Worm (Caenorhabditis elegans) whole organism, L1 larva: ENCODE measurements around the gene prdx-3.

Source experiments
- C16A3.4 ChIP-seq: fragments of 150-350 bp; optimal IDR thresholded peaks from 2 replicates; lab custom pipeline; 2014; ENCODE audit warnings: missing biosample characterization, missing genetic modification characterization
- F16B12.6 ChIP-seq: fragments of 150-350 bp; optimal IDR thresholded peaks from 2 replicates; lab custom pipeline; 2014; ENCODE audit warnings: missing biosample characterization, missing genetic modification characterization
- aly-2 ChIP-seq: fragments of 150-350 bp; optimal IDR thresholded peaks from 2 replicates; lab custom pipeline; 2014; ENCODE audit warnings: missing biosample characterization, missing genetic modification characterization
- blmp-1 ChIP-seq: fragments of 150-350 bp; optimal IDR thresholded peaks from 2 replicates; lab custom pipeline; 2014; ENCODE audit warnings: missing biosample characterization, missing genetic modification characterization
- ceh-82 ChIP-seq, 3 experiments: fragments of 150-350 bp in 1 of 3; sonication (generic microtip) in 2 of 3; optimal IDR thresholded peaks; 2 replicates each; lab custom pipeline; 2014 to 2017; ENCODE audit warnings: missing biosample characterization in 3 of 3, missing genetic modification characterization in 3 of 3
- ceh-88 ChIP-seq: fragments of 200-800 bp; sonication (Bioruptor generic); IDR thresholded peaks from 2 replicates; pipeline ENCODE4 v1.3.6; 2022; ENCODE audit warnings: missing genetic modification characterization, missing compliant biosample characterization
- ceh-90 ChIP-seq: sonication (generic microtip); optimal IDR thresholded peaks from 2 replicates; lab custom pipeline; 2016; ENCODE audit warnings: missing genetic modification characterization, missing compliant biosample characterization
- dpl-1 ChIP-seq, 3 experiments: fragments of 150-350 bp in 2 of 3; sonication (generic microtip) in 1 of 3; optimal IDR thresholded peaks; 2 replicates each; lab custom pipeline; 2014 to 2017; ENCODE audit warnings: missing biosample characterization in 3 of 3, missing genetic modification characterization in 3 of 3, missing genetic modification reagents in 3 of 3
- dsc-1 ChIP-seq: sonication (generic microtip); optimal IDR thresholded peaks from 2 replicates; lab custom pipeline; 2016; ENCODE audit warnings: mild to moderate bottlenecking, missing genetic modification characterization, missing compliant biosample characterization
- efl-1 ChIP-seq, 4 experiments: fragments of 150-350 bp; optimal IDR thresholded peaks in 3 of 4; peaks in 1 of 4; 1 replicate in 1 of 4; 2 replicates in 3 of 4; lab custom pipeline; 2014; ENCODE audit warnings: missing biosample characterization in 2 of 4, missing genetic modification characterization in 2 of 4, missing genetic modification reagents in 2 of 4
- efl-3 ChIP-seq: fragments of 200-800 bp; sonication (Bioruptor generic); optimal IDR thresholded peaks from 2 replicates; lab custom pipeline; 2018; ENCODE audit warnings: mild to moderate bottlenecking, missing genetic modification characterization, missing compliant biosample characterization
- elt-2 ChIP-seq: sonication (generic microtip); optimal IDR thresholded peaks from 2 replicates; lab custom pipeline; 2016; ENCODE audit warnings: missing genetic modification characterization, mild to moderate bottlenecking, inconsistent platforms, missing compliant biosample characterization, missing genetic modification reagents
- elt-3 ChIP-seq, 6 experiments: fragments of 150-350 bp in 1 of 6; sonication (generic microtip); optimal IDR thresholded peaks; 2 replicates each; lab custom pipeline; 2017 to 2018; ENCODE audit warnings: missing biosample characterization in 6 of 6, missing genetic modification characterization in 6 of 6, inconsistent platforms in 1 of 6
- fkh-8 ChIP-seq: sonication (generic microtip); optimal IDR thresholded peaks from 2 replicates; lab custom pipeline; 2016; ENCODE audit warnings: mild to moderate bottlenecking, missing genetic modification characterization, missing compliant biosample characterization
- fos-1 ChIP-seq: fragments of 150-350 bp; optimal IDR thresholded peaks from 2 replicates; lab custom pipeline; 2014; ENCODE audit warnings: missing biosample characterization, missing genetic modification characterization
- grh-1 ChIP-seq: fragments of 200-800 bp; sonication (Bioruptor generic); IDR thresholded peaks from 2 replicates; pipeline ENCODE4 v1.3.6; 2022; ENCODE audit warnings: missing genetic modification reagents, missing genetic modification characterization, missing compliant biosample characterization
- irx-1 ChIP-seq: sonication (generic microtip); optimal IDR thresholded peaks from 2 replicates; lab custom pipeline; 2016; ENCODE audit warnings: missing genetic modification characterization, missing compliant biosample characterization
- isw-1 ChIP-seq: fragments of 200-800 bp; sonication (Bioruptor generic); IDR thresholded peaks from 2 replicates; pipeline ENCODE4 v1.3.6; 2022; ENCODE audit warnings: missing genetic modification characterization, missing compliant biosample characterization
- jun-1 ChIP-seq: fragments of 150-350 bp; optimal IDR thresholded peaks from 2 replicates; lab custom pipeline; 2014; ENCODE audit warnings: missing biosample characterization, missing genetic modification reagents, missing genetic modification characterization
- lin-13 ChIP-seq: fragments of 150-350 bp; optimal IDR thresholded peaks from 2 replicates; lab custom pipeline; 2014; ENCODE audit warnings: missing biosample characterization, missing genetic modification reagents, missing genetic modification characterization
- lin-14 ChIP-seq: fragments of 200-800 bp; sonication (Bioruptor generic); optimal IDR thresholded peaks from 2 replicates; lab custom pipeline; 2018; ENCODE audit warnings: mild to moderate bottlenecking, missing genetic modification characterization, moderate library complexity, missing compliant biosample characterization
- lin-35 ChIP-seq, 2 experiments: fragments of 150-350 bp; optimal IDR thresholded peaks; 2 replicates each; lab custom pipeline; 2014; ENCODE audit warnings: missing biosample characterization in 2 of 2, missing genetic modification characterization in 2 of 2, missing genetic modification reagents in 2 of 2
- lir-3 ChIP-seq: sonication (generic microtip); optimal IDR thresholded peaks from 2 replicates; lab custom pipeline; 2016; ENCODE audit warnings: mild to moderate bottlenecking, missing genetic modification characterization, moderate library complexity, missing compliant biosample characterization; ENCODE audit not compliant: poor library complexity
- lsy-2 ChIP-seq, 2 experiments: fragments of 150-350 bp; optimal IDR thresholded peaks; 2 replicates each; lab custom pipeline; 2014; ENCODE audit warnings: missing biosample characterization in 2 of 2, missing genetic modification characterization in 2 of 2
- mep-1 ChIP-seq: fragments of 150-350 bp; optimal IDR thresholded peaks from 2 replicates; lab custom pipeline; 2014; ENCODE audit warnings: missing biosample characterization, missing genetic modification characterization
- nhr-19 ChIP-seq: fragments of 200-800 bp; sonication (Bioruptor generic); conservative IDR thresholded peaks from 2 replicates; pipeline ENCODE4 v1.3.6; 2022; ENCODE audit warnings: missing genetic modification characterization, missing compliant biosample characterization
- nhr-20 ChIP-seq: sonication (generic microtip); optimal IDR thresholded peaks from 2 replicates; lab custom pipeline; 2016; ENCODE audit warnings: mild to moderate bottlenecking, missing genetic modification characterization, missing compliant biosample characterization
- nhr-28 ChIP-seq: fragments of 150-350 bp; optimal IDR thresholded peaks from 2 replicates; lab custom pipeline; 2014; ENCODE audit warnings: missing biosample characterization, missing genetic modification characterization
- nhr-47 ChIP-seq: sonication (generic microtip); optimal IDR thresholded peaks from 2 replicates; lab custom pipeline; 2016; ENCODE audit warnings: mild to moderate bottlenecking, missing genetic modification characterization, moderate library complexity, missing compliant biosample characterization
- nhr-71 ChIP-seq: sonication (generic microtip); optimal IDR thresholded peaks from 2 replicates; lab custom pipeline; 2016; ENCODE audit warnings: mild to moderate bottlenecking, missing genetic modification characterization, moderate library complexity, missing compliant biosample characterization
- nhr-77 ChIP-seq: fragments of 150-350 bp; optimal IDR thresholded peaks from 2 replicates; lab custom pipeline; 2014; ENCODE audit warnings: missing biosample characterization, missing genetic modification characterization
- nhr-85 ChIP-seq: sonication (generic microtip); peaks from one replicate; lab custom pipeline; 2016; ENCODE audit warnings: missing genetic modification characterization, inconsistent platforms, missing compliant biosample characterization
- nhr-90 ChIP-seq: sonication (generic microtip); optimal IDR thresholded peaks from 2 replicates; lab custom pipeline; 2016; ENCODE audit warnings: mild to moderate bottlenecking, missing genetic modification characterization, missing compliant biosample characterization; ENCODE audit not compliant: poor library complexity
- rnt-1 ChIP-seq: sonication (generic microtip); optimal IDR thresholded peaks from 2 replicates; lab custom pipeline; 2016; ENCODE audit warnings: mild to moderate bottlenecking, missing genetic modification characterization, moderate library complexity, missing compliant biosample characterization
- skn-1 ChIP-seq: fragments of 150-350 bp; optimal IDR thresholded peaks from 2 replicates; lab custom pipeline; 2014; ENCODE audit warnings: missing biosample characterization, missing genetic modification characterization
- snpc-4 ChIP-seq: fragments of 150-350 bp; optimal IDR thresholded peaks from 2 replicates; lab custom pipeline; 2014; ENCODE audit warnings: missing biosample characterization, missing genetic modification characterization
- snu-23 ChIP-seq: sonication (generic microtip); optimal IDR thresholded peaks from 2 replicates; lab custom pipeline; 2016; ENCODE audit warnings: missing genetic modification characterization, missing compliant biosample characterization
- sox-4 ChIP-seq: sonication (generic microtip); optimal IDR thresholded peaks from 2 replicates; lab custom pipeline; 2016; ENCODE audit warnings: missing genetic modification characterization, missing compliant biosample characterization
- swsn-7 ChIP-seq: sonication (generic microtip); optimal IDR thresholded peaks from 2 replicates; lab custom pipeline; 2016; ENCODE audit warnings: missing genetic modification characterization, missing compliant biosample characterization
- tbx-2 ChIP-seq: sonication (generic microtip); optimal IDR thresholded peaks from 2 replicates; lab custom pipeline; 2016; ENCODE audit warnings: missing genetic modification characterization, missing compliant biosample characterization
- tlp-1 ChIP-seq: fragments of 150-350 bp; optimal IDR thresholded peaks from 2 replicates; lab custom pipeline; 2014; ENCODE audit warnings: missing biosample characterization, missing genetic modification characterization
- unc-86 ChIP-seq: sonication (generic microtip); optimal IDR thresholded peaks from 2 replicates; lab custom pipeline; 2016; ENCODE audit warnings: missing genetic modification characterization, missing compliant biosample characterization
- xbp-1 ChIP-seq: sonication (generic microtip); optimal IDR thresholded peaks from 2 replicates; lab custom pipeline; 2016; ENCODE audit warnings: missing genetic modification characterization, missing compliant biosample characterization
- zip-4 ChIP-seq: fragments of 200-800 bp; sonication (Bioruptor generic); optimal IDR thresholded peaks from 2 replicates; lab custom pipeline; 2018; ENCODE audit warnings: mild to moderate bottlenecking, missing genetic modification characterization, moderate library complexity, missing compliant biosample characterization
- ztf-4 ChIP-seq: fragments of 150-350 bp; optimal IDR thresholded peaks from 2 replicates; lab custom pipeline; 2014; ENCODE audit warnings: missing biosample characterization, missing genetic modification characterization

Gene prdx-3

DNA sequence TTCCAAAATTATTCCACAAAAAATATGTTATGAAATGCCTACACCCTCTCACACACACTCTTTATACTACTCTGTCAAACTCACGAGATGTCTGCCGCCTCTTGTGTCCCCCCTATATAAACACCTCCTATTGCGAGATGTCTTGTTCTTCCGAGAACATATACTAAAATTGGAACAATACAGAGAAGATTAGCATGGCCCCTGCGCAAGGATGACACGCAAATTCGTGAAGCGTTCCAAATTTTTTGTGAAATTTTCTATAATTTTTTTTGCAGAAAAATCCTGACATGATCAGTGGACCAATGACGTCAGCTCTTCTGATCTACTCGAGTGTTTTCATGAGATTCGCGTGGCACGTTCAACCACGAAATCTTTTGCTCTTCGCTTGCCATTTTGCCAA lies 6.8 kb downstream of the prdx-3 start:
- TF ChIP-seq xbp-1 (tag; lab: Kevin White, UChicago) = peak; percentile 51
- peak; percentile 55 for TF ChIP-seq fkh-8 (tag; lab: Kevin White, UChicago)
- TF ChIP-seq ceh-88 (GFP tag; lab: Robert Waterston, UW) = 0 out of 2 replicates have a peak, but pooled peaks have one; percentile 37
- TF ChIP-seq nhr-19 (GFP tag; lab: Robert Waterston, UW) = peak; percentile 86
- TF ChIP-seq isw-1 (GFP tag; lab: Robert Waterston, UW) = peak; percentile 41
- TF ChIP-seq efl-1 (optimal IDR thresholded peaks at IDR 0.05; lab: Kevin White, UChicago) = peak; percentile 37 to 54
- peak; percentile 37 to 91 for TF ChIP-seq efl-1 (GFP tag; optimal IDR thresholded peaks at IDR 0.05 in 1 of 2; lab: Kevin White, UChicago)
- peak; percentile 98 for TF ChIP-seq snpc-4
- peak; percentile 9 to 41 (median 39) for TF ChIP-seq dpl-1 (GFP tag; optimal IDR thresholded peaks at IDR 0.05; lab: Kevin White, UChicago)
- TF ChIP-seq rnt-1 = peak; percentile 23
- TF ChIP-seq swsn-7 = peak; percentile 65
- peak; percentile 9 for TF ChIP-seq lin-13 (GFP tag; lab: Kevin White, UChicago)
- TF ChIP-seq lin-35 (GFP tag; optimal IDR thresholded peaks at IDR 0.05; lab: Kevin White, UChicago) = peak; percentile 3 to 46
- peak; percentile 10 for TF ChIP-seq lir-3 (tag; lab: Kevin White, UChicago)
- peak; percentile 11 for TF ChIP-seq fos-1 (tag; lab: Kevin White, UChicago)
- peak; percentile 33 for TF ChIP-seq irx-1 (tag; lab: Kevin White, UChicago)
- peak; percentile 73 for TF ChIP-seq nhr-71 (tag; lab: Kevin White, UChicago)
- TF ChIP-seq nhr-47 = peak; percentile 82
- peak; percentile 47 for TF ChIP-seq C16A3.4
- TF ChIP-seq snu-23 = peak; percentile 55
- TF ChIP-seq lsy-2 (tag; optimal IDR thresholded peaks at IDR 0.05; lab: Kevin White, UChicago) = peak; percentile 40 to 51
- peak; percentile 52 for TF ChIP-seq nhr-20 (tag; lab: Kevin White, UChicago)
- peak; percentile 53 for TF ChIP-seq zip-4 (GFP tag; lab: Kevin White, UChicago)
- peak; percentile 16 for TF ChIP-seq unc-86 (tag; lab: Kevin White, UChicago)
- peak; percentile 34 for TF ChIP-seq ztf-4
- TF ChIP-seq sox-4 (tag; lab: Kevin White, UChicago) = peak; percentile 13
- TF ChIP-seq grh-1 (GFP tag; lab: Robert Waterston, UW) = peak; percentile 47; the same call in 1 of the 2 replicates
- peak; percentile 50 for TF ChIP-seq mep-1 (tag; lab: Kevin White, UChicago)
- TF ChIP-seq tbx-2 (tag; lab: Kevin White, UChicago) = peak; percentile 33
- TF ChIP-seq skn-1 = peak; percentile 33
- peak; percentile 5 for TF ChIP-seq aly-2 (tag; lab: Kevin White, UChicago)
- TF ChIP-seq elt-3 (tag; optimal IDR thresholded peaks at IDR 0.05; lab: Kevin White, UChicago) = peak in 1 of 6 experiments; percentile 16
- peak; percentile 17 for TF ChIP-seq elt-2 (tag; lab: Kevin White, UChicago)
- TF ChIP-seq ceh-90 (tag; lab: Kevin White, UChicago) = peak; percentile 4
- TF ChIP-seq dsc-1 (tag; lab: Kevin White, UChicago) = peak; percentile 65
- peak; percentile 18 for TF ChIP-seq F16B12.6 (tag; lab: Kevin White, UChicago)
- peak; percentile 81 for TF ChIP-seq nhr-85 (tag; lab: Kevin White, UChicago)
- TF ChIP-seq lin-14 (GFP tag; lab: Kevin White, UChicago) = peak; percentile 67
- peak; percentile 66 for TF ChIP-seq nhr-90 (tag; lab: Kevin White, UChicago)
- TF ChIP-seq, all 84 proteins: peak for 38; not testable (repeated sequence) for 46

DNA sequence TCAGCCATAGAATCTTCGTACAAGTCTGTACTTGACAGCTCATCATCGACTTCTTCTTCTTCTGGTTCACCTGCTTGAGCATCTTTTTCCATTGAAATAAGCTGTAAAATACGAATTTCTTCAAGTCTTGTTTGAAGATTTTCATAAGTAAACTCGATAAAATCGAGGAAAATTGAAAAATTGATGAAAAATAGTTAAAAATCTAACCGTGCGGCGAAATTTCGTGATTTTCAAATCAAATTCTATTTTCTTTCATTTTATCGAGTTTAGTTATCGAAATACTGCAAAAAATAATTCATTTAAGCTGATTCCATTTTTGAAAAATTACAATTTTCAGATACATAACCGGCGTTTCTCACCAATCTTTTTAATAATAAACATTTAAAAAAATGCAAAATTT lies 7.9 kb downstream of the prdx-3 start, which contains the start of gene R07E5.11:
Gene R07E5.11, minus strand, starts transcription at position 101 of the 400 bp plus-strand sequence.
- TF ChIP-seq nhr-19 (GFP tag; lab: Robert Waterston, UW) = no peak
- TF ChIP-seq skn-1 = no peak
- TF ChIP-seq fos-1 (tag; lab: Kevin White, UChicago) = no peak
- no peak for TF ChIP-seq F16B12.6 (tag; lab: Kevin White, UChicago)
- TF ChIP-seq grh-1 (GFP tag; lab: Robert Waterston, UW) = no peak
- TF ChIP-seq tlp-1 (tag; lab: Kevin White, UChicago) = no peak
- TF ChIP-seq nhr-90 (tag; lab: Kevin White, UChicago) = no peak
- TF ChIP-seq jun-1 (tag; lab: Kevin White, UChicago) = no peak
- TF ChIP-seq ceh-82 (tag; optimal IDR thresholded peaks at IDR 0.05; lab: Kevin White, UChicago) = no peak
- TF ChIP-seq tbx-2 (tag; lab: Kevin White, UChicago) = no peak
- TF ChIP-seq blmp-1 (tag; lab: Kevin White, UChicago) = no peak
- no peak for TF ChIP-seq nhr-28 (tag; lab: Kevin White, UChicago)
- no peak for TF ChIP-seq nhr-77 (tag; lab: Kevin White, UChicago)
- no peak for TF ChIP-seq efl-3 (GFP tag; lab: Kevin White, UChicago)
- TF ChIP-seq sox-4 (tag; lab: Kevin White, UChicago) = no peak
- TF ChIP-seq, all 84 proteins: peak for 0
